Fruit fly (Drosophila melanogaster): ENCODE measurements around the gene CG16704.

Gene CG16704

dm6 chr2L:3694920-3695319 lies 2.5 kb upstream of the CG16704 start, which contains the start of gene CG43165:
TSS of gene CG43165 (minus strand) at chr2L:3695020.
- TF ChIP-seq psq (GFP tag; optimal IDR thresholded peaks at IDR 0.05): no peak
- TF ChIP-seq foxo (GFP tag; optimal IDR thresholded peaks at IDR 0.05): no peak
- TF ChIP-seq Myc (optimal IDR thresholded peaks at IDR 0.05): no peak
- TF ChIP-seq fru (GFP tag; optimal IDR thresholded peaks at IDR 0.05): no peak
- TF ChIP-seq pan (optimal IDR thresholded peaks at IDR 0.05): no peak
- no peak for TF ChIP-seq usp (GFP tag; optimal IDR thresholded peaks at IDR 0.05)
- no peak for TF ChIP-seq brk (GFP tag; optimal IDR thresholded peaks at IDR 0.05)
- no peak for TF ChIP-seq rgr (GFP tag; optimal IDR thresholded peaks at IDR 0.05)
- no peak for TF ChIP-seq Hr83 (GFP tag; optimal IDR thresholded peaks at IDR 0.05; ENCODE audit: poor library complexity, severe bottlenecking)

- TF ChIP-seq Rel (GFP tag; optimal IDR thresholded peaks at IDR 0.05) (no peak), Rel (tag; optimal IDR thresholded peaks at IDR 0.05) (no peak), Abd-B (GFP tag; optimal IDR thresholded peaks at IDR 0.05) (no peak), Vsx2 (GFP tag; optimal IDR thresholded peaks at IDR 0.05; ENCODE audit: partially characterized antibody) (no peak), GATAd (GFP tag; optimal IDR thresholded peaks at IDR 0.05) (no peak), Jra (GFP tag; optimal IDR thresholded peaks at IDR 0.05) (no peak), tai (GFP tag; optimal IDR thresholded peaks at IDR 0.05) (no peak), woc (GFP tag; optimal IDR thresholded peaks at IDR 0.05) (no peak), Sp1 (GFP tag; optimal IDR thresholded peaks at IDR 0.05) (no peak), jim (GFP tag; optimal IDR thresholded peaks at IDR 0.05) (no peak), CG9705 (GFP tag; optimal IDR thresholded peaks at IDR 0.05) (no peak), CrebA (GFP tag; optimal IDR thresholded peaks at IDR 0.05; ENCODE audit: borderline replicate concordance) (no peak), Mio (GFP tag; optimal IDR thresholded peaks at IDR 0.05) (no peak), Hr83 (GFP tag; optimal IDR thresholded peaks at IDR 0.05; ENCODE audit: poor library complexity, severe bottlenecking) (no peak), usp (GFP tag; optimal IDR thresholded peaks at IDR 0.05) (no peak), br (GFP tag; optimal IDR thresholded peaks at IDR 0.05) (no peak), rgr (GFP tag; optimal IDR thresholded peaks at IDR 0.05) (no peak), Myc (optimal IDR thresholded peaks at IDR 0.05) (no peak), Hnf4 (GFP tag; optimal IDR thresholded peaks at IDR 0.05) (no peak)
These were observed 1.4 kb upstream of the CG16704 start, which contains the start of gene Acp24A4 for dm6 chr2L:3693805-3694204. TSS of gene Acp24A4 (minus strand) at chr2L:3693905.

dm6 chr2L:3693082-3693481 lies 695 bp upstream of the CG16704 start, which contains the start of gene CG3513:
TSS of gene CG3513 (minus strand) at chr2L:3693182.
- TF ChIP-seq Hnf4 (GFP tag; optimal IDR thresholded peaks at IDR 0.05) (no peak), rgr (GFP tag; optimal IDR thresholded peaks at IDR 0.05) (no peak), foxo (GFP tag; optimal IDR thresholded peaks at IDR 0.05) (no peak), dmrt93B (GFP tag; optimal IDR thresholded peaks at IDR 0.05) (no peak), lola (GFP tag; optimal IDR thresholded peaks at IDR 0.05) (no peak), h (GFP tag; optimal IDR thresholded peaks at IDR 0.05) (no peak), OdsH (GFP tag; optimal IDR thresholded peaks at IDR 0.05) (no peak), ey (GFP tag; optimal IDR thresholded peaks at IDR 0.05) (no peak), sage (GFP tag; optimal IDR thresholded peaks at IDR 0.05) (no peak), usp (GFP tag; optimal IDR thresholded peaks at IDR 0.05) (no peak), Sp1 (GFP tag; optimal IDR thresholded peaks at IDR 0.05) (no peak), dl (GFP tag; optimal IDR thresholded peaks at IDR 0.05; ENCODE audit: insufficient read depth in 1 of 2, partially characterized antibody in 2 of 2) (no peak)

dm6 chr2L:3685139-3685851 lies 7.1 kb downstream of the CG16704 start:
- TF ChIP-seq CG32264 (GFP tag; optimal IDR thresholded peaks at IDR 0.05) (no peak), Hr78 (GFP tag; optimal IDR thresholded peaks at IDR 0.05) (no peak), Dif (GFP tag; optimal IDR thresholded peaks at IDR 0.05; ENCODE audit: partially characterized antibody) (no peak), rgr (GFP tag; optimal IDR thresholded peaks at IDR 0.05) (no peak)
